Worm (Caenorhabditis elegans) whole organism, midembryonic: ENCODE data around the gene mig-39.

Source experiments
- T22C8.4 ChIP-seq: fragments of 200-800 bp; sonication (Bioruptor generic); IDR thresholded peaks from 2 replicates; pipeline ENCODE4 v1.3.6; 2022; ENCODE audit warnings: missing genetic modification characterization, missing compliant biosample characterization
- cog-1 ChIP-seq: sonication (generic microtip); optimal IDR thresholded peaks from 2 replicates; lab custom pipeline; 2016; ENCODE audit warnings: missing genetic modification characterization, missing compliant biosample characterization
- flt-1 ChIP-seq: fragments of 200-800 bp; sonication (Bioruptor generic); IDR thresholded peaks from 2 replicates; pipeline ENCODE4 v1.3.6; 2022; ENCODE audit warnings: missing genetic modification characterization, missing compliant biosample characterization
- klf-2 ChIP-seq: fragments of 200-800 bp; sonication (Bioruptor generic); conservative IDR thresholded peaks from 2 replicates; pipeline ENCODE4 v1.3.6; 2022; ENCODE audit warnings: missing genetic modification reagents, missing genetic modification characterization, missing compliant biosample characterization
- med-1 ChIP-seq: sonication (generic microtip); optimal IDR thresholded peaks from 2 replicates; lab custom pipeline; 2017; ENCODE audit warnings: missing genetic modification characterization, mild to moderate bottlenecking, missing compliant biosample characterization, antibody characterized with exemption, missing genetic modification reagents; ENCODE audit not compliant: insufficient read depth
- ref-1 ChIP-seq: fragments of 200-800 bp; sonication (Bioruptor generic); conservative IDR thresholded peaks from 2 replicates; pipeline ENCODE4 v1.3.6; 2022; ENCODE audit warnings: missing genetic modification reagents, missing genetic modification characterization, missing compliant biosample characterization
- tab-1 ChIP-seq: fragments of 200-800 bp; sonication (Bioruptor generic); IDR thresholded peaks from 2 replicates; pipeline ENCODE4 v1.3.6; 2022; ENCODE audit warnings: missing genetic modification characterization, missing compliant biosample characterization
- ztf-23 ChIP-seq: fragments of 200-800 bp; sonication (Bioruptor generic); IDR thresholded peaks from 2 replicates; pipeline ENCODE4 v1.3.6; 2022; ENCODE audit warnings: missing genetic modification reagents, missing genetic modification characterization, missing compliant biosample characterization
- ztf-29 ChIP-seq: fragments of 200-800 bp; sonication (Bioruptor generic); IDR thresholded peaks from 2 replicates; pipeline ENCODE4 v1.3.6; 2022; ENCODE audit warnings: missing genetic modification reagents, missing genetic modification characterization, missing compliant biosample characterization

The mig-39 gene

DNA sequence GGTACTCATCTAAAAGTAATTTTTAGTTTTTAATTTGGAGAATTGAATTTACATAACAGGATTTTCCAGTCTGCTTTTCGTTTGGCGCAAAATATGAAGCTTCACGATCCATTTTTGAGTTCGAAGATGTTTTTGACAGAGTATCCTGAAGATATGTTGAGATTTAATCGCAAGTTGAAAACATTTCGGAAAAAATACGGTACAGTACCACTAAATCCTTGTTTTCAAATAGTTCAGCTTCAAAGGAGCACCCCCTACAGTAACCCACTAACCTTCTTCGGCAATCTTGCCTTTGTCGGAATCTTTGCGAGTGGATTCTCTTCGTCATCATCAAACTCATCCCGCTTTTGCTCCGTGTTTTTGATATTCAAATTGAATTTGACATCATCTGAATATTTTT, 52.2 kb downstream of the mig-39 start:
- TF ChIP-seq cog-1 (tag; lab: Kevin White, UChicago), result no peak
- TF ChIP-seq T22C8.4 (GFP tag; lab: Robert Waterston, UW), result no peak
- no peak for TF ChIP-seq ztf-29 (GFP tag; lab: Robert Waterston, UW)
- TF ChIP-seq ref-1 (GFP tag; lab: Robert Waterston, UW), result no peak
- no peak for TF ChIP-seq ztf-23 (GFP tag; lab: Robert Waterston, UW)
- no peak for TF ChIP-seq klf-2 (GFP tag; lab: Robert Waterston, UW)
- no peak for TF ChIP-seq tab-1 (GFP tag; lab: Robert Waterston, UW)
- TF ChIP-seq flt-1 (GFP tag; lab: Robert Waterston, UW), result no peak
- TF ChIP-seq med-1 (GFP tag; lab: Kevin White, UChicago), result no peak

DNA sequence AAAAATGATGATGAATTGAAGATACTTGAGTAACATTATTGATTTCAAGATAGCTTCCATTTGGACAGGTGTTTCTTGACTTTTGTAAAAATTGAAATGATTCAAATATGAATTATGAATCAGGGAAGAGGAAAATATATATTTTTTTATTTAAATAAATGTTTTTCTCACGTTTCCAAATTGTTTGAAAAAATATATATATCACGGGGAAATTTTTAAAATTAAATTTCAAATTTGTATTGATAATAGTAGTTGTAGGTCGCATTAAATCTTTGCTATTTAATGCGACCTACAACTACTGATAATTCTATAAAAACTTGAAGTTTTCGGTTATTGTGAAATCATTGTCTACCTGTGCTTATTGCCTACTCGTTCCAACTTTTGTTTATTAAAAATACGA, 53.1 kb downstream of the mig-39 start, which contains the start of gene ZC21.8:
TSS of gene ZC21.8 (minus strand) at position 101 of the 400 bp plus-strand sequence.
- TF ChIP-seq cog-1 (tag; lab: Kevin White, UChicago) (no peak), ztf-23 (GFP tag; lab: Robert Waterston, UW) (no peak), flt-1 (GFP tag; lab: Robert Waterston, UW) (no peak), klf-2 (GFP tag; lab: Robert Waterston, UW) (no peak), T22C8.4 (GFP tag; lab: Robert Waterston, UW) (no peak), med-1 (GFP tag; lab: Kevin White, UChicago) (no peak), ref-1 (GFP tag; lab: Robert Waterston, UW) (no peak), tab-1 (GFP tag; lab: Robert Waterston, UW) (no peak), ztf-29 (GFP tag; lab: Robert Waterston, UW) (no peak)

- TF ChIP-seq med-1 (GFP tag; lab: Kevin White, UChicago) (no peak), flt-1 (GFP tag; lab: Robert Waterston, UW) (no peak), cog-1 (tag; lab: Kevin White, UChicago) (no peak), ztf-29 (GFP tag; lab: Robert Waterston, UW) (no peak), ref-1 (GFP tag; lab: Robert Waterston, UW) (no peak), klf-2 (GFP tag; lab: Robert Waterston, UW) (no peak), T22C8.4 (GFP tag; lab: Robert Waterston, UW) (no peak), ztf-23 (GFP tag; lab: Robert Waterston, UW) (no peak), tab-1 (GFP tag; lab: Robert Waterston, UW) (no peak)
Measured at ce11 chrIII:8520589-8520988, 53.8 kb downstream of the mig-39 start.

DNA sequence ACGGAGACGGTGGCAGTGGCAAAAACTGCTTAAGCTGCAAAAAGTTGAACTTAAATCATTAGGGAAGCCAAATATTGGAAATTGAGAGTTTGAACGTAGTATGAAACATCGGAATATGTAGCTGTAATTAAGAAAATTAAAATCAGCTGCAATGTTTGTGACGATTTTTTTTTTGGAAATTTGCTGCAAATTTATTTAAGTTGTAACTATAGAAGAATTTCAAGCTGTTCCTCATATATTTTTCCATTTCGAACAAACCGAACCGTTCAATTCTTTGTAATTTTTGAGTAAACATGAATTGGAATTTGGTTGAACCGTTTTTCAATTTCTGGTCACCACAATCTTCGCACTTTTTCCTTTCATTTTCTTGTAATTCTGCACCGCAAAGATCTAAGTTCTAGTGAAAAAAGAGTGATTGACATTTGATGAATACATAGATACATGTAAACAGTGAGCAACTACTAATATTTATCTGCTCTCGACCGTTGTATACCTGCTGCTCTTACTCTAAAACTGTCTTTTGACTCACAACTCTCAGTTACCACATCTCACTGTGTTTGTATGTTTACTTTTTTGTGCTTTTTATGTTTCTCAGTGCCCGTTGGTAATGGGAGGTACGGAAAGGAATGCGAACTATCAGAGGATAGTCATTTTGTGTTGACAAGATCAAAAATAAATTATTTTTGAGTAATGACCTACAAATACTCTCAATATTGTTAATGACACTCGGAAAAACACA, 55.0 kb downstream of the mig-39 start:
- no peak for TF ChIP-seq T22C8.4 (GFP tag; lab: Robert Waterston, UW)
- TF ChIP-seq klf-2 (GFP tag; lab: Robert Waterston, UW), result no peak
- TF ChIP-seq med-1 (GFP tag; lab: Kevin White, UChicago), result no peak
- no peak for TF ChIP-seq tab-1 (GFP tag; lab: Robert Waterston, UW)
- TF ChIP-seq ztf-23 (GFP tag; lab: Robert Waterston, UW), result no peak
- no peak for TF ChIP-seq flt-1 (GFP tag; lab: Robert Waterston, UW)
- no peak for TF ChIP-seq ztf-29 (GFP tag; lab: Robert Waterston, UW)
- no peak for TF ChIP-seq ref-1 (GFP tag; lab: Robert Waterston, UW)
- TF ChIP-seq cog-1 (tag; lab: Kevin White, UChicago), result no peak

- no peak for TF ChIP-seq ztf-23 (GFP tag; lab: Robert Waterston, UW)
- no peak for TF ChIP-seq flt-1 (GFP tag; lab: Robert Waterston, UW)
Measured at ce11 chrIII:8524773-8525172, 57.9 kb downstream of the mig-39 start, which contains the start of gene idpp-15. Gene idpp-15 (plus strand): TSS chrIII:8525073.
